Worm (Caenorhabditis elegans) whole organism, young adult: ENCODE results near the gene cwp-1.

Experiments used
- T07F8.4 ChIP-seq: sonication (generic microtip); optimal IDR thresholded peaks from 2 replicates; lab custom pipeline; 2016; ENCODE audit warnings: mild to moderate bottlenecking, missing genetic modification characterization, moderate library complexity, missing compliant biosample characterization
- akir-1 ChIP-seq: fragments of 200-800 bp; sonication (Bioruptor generic); optimal IDR thresholded peaks from 2 replicates; lab custom pipeline; 2018; ENCODE audit warnings: mild to moderate bottlenecking, missing genetic modification characterization, moderate library complexity, missing compliant biosample characterization
- ama-1 ChIP-seq, 3 experiments: fragments of 150-350 bp in 1 of 3; sonication (generic microtip) in 2 of 3; optimal IDR thresholded peaks; 2 replicates each; lab custom pipeline; 2014 to 2018; ENCODE audit warnings: missing biosample characterization in 2 of 3, missing genetic modification characterization in 2 of 3, missing genetic modification reagents in 2 of 3
- ekl-4 ChIP-seq: fragments of 200-800 bp; sonication (Bioruptor generic); IDR thresholded peaks from 2 replicates; pipeline ENCODE4 v1.3.6; 2022; ENCODE audit warnings: missing genetic modification reagents, missing genetic modification characterization, missing compliant biosample characterization
- lag-1 ChIP-seq: fragments of 200-800 bp; sonication (Bioruptor generic); IDR thresholded peaks from 2 replicates; pipeline ENCODE4 v1.3.6; 2022; ENCODE audit warnings: missing genetic modification reagents, missing genetic modification characterization, missing compliant biosample characterization
- ztf-22 ChIP-seq: fragments of 200-800 bp; sonication (Bioruptor generic); optimal IDR thresholded peaks from 2 replicates; lab custom pipeline; 2018; ENCODE audit warnings: mild to moderate bottlenecking, missing genetic modification characterization, moderate library complexity, missing compliant biosample characterization

ce11 chrV:4865364-4865763, 24.3 kb upstream of the cwp-1 start, which contains the start of gene srd-32:
- TF ChIP-seq akir-1 (no peak), ztf-22 (GFP tag; lab: Kevin White, UChicago) (no peak), lag-1 (GFP tag; lab: Robert Waterston, UW) (no peak), ekl-4 (GFP tag; lab: Robert Waterston, UW) (no peak), ama-1 (optimal IDR thresholded peaks at IDR 0.05; lab: Kevin White, UChicago) (no peak), ama-1 (GFP tag; optimal IDR thresholded peaks at IDR 0.05; lab: Kevin White, UChicago) (no peak), T07F8.4 (no peak)
